Worm (Caenorhabditis elegans) whole organism, L4 larva: Measurements from ENCODE around the gene srb-19.

ENCODE experiments used
- aly-2 ChIP-seq: sonication (generic microtip); optimal IDR thresholded peaks from 2 replicates; lab custom pipeline; 2018; ENCODE audit warnings: missing biosample characterization, missing genetic modification characterization
- dve-1 ChIP-seq: sonication (generic microtip); optimal IDR thresholded peaks from 2 replicates; lab custom pipeline; 2017; ENCODE audit warnings: antibody characterized with exemption, mild to moderate bottlenecking, missing genetic modification characterization, missing compliant biosample characterization; ENCODE audit not compliant: insufficient read depth
- hlh-11 ChIP-seq: fragments of 200-800 bp; sonication (Bioruptor generic); optimal IDR thresholded peaks from 2 replicates; lab custom pipeline; 2018; ENCODE audit warnings: mild to moderate bottlenecking, missing genetic modification characterization, missing compliant biosample characterization
- lin-13 ChIP-seq: fragments of 150-350 bp; optimal IDR thresholded peaks from 2 replicates; lab custom pipeline; 2014; ENCODE audit warnings: missing biosample characterization, missing genetic modification reagents, missing genetic modification characterization
- mep-1 ChIP-seq: fragments of 150-350 bp; sonication (generic microtip); optimal IDR thresholded peaks from 3 replicates; lab custom pipeline; 2014; ENCODE audit warnings: missing biosample characterization, missing genetic modification characterization
- nhr-77 ChIP-seq: fragments of 150-350 bp; optimal IDR thresholded peaks from 2 replicates; lab custom pipeline; 2014; ENCODE audit warnings: missing biosample characterization, missing genetic modification characterization
- php-3 ChIP-seq: fragments of 200-800 bp; sonication (Bioruptor generic); IDR thresholded peaks from 2 replicates; pipeline ENCODE4 v1.3.6; 2022; ENCODE audit warnings: missing genetic modification reagents, missing genetic modification characterization, missing compliant biosample characterization
- pqm-1 ChIP-seq: sonication (generic microtip); optimal IDR thresholded peaks from 2 replicates; lab custom pipeline; 2017; ENCODE audit warnings: missing biosample characterization, missing genetic modification characterization
- snpc-4 ChIP-seq: fragments of 150-350 bp; optimal IDR thresholded peaks from 2 replicates; lab custom pipeline; 2014; ENCODE audit warnings: missing biosample characterization, missing genetic modification characterization
- spr-3 ChIP-seq: fragments of 200-800 bp; sonication (Bioruptor generic); optimal IDR thresholded peaks from 2 replicates; lab custom pipeline; 2018; ENCODE audit warnings: mild to moderate bottlenecking, missing genetic modification characterization, missing compliant biosample characterization
- ztf-11 ChIP-seq: fragments of 150-350 bp; optimal IDR thresholded peaks from 2 replicates; lab custom pipeline; 2014; ENCODE audit warnings: missing biosample characterization, missing genetic modification characterization

ce11 chrV:7501194-7501593 is 18.8 kb downstream of the srb-19 start:
- TF ChIP-seq dve-1 (tag; lab: Kevin White, UChicago) = no peak
- no peak for TF ChIP-seq pqm-1 (tag; lab: Kevin White, UChicago)
- no peak for TF ChIP-seq spr-3 (GFP tag; lab: Kevin White, UChicago)
- no peak for TF ChIP-seq snpc-4 (tag; lab: Kevin White, UChicago)
- TF ChIP-seq lin-13 (GFP tag; lab: Kevin White, UChicago) = no peak
- TF ChIP-seq aly-2 (tag; lab: Kevin White, UChicago) = no peak
- TF ChIP-seq nhr-77 (tag; lab: Kevin White, UChicago) = no peak
- no peak for TF ChIP-seq ztf-11
- no peak for TF ChIP-seq mep-1 (tag; lab: Kevin White, UChicago)
- TF ChIP-seq php-3 (GFP tag; lab: Robert Waterston, UW) = no peak
- TF ChIP-seq hlh-11 = no peak
